Worm (Caenorhabditis elegans): Measurements from ENCODE around the gene twk-42.

Gene twk-42

ce11 chrV:17712349-17712748, 20.1 kb downstream of the twk-42 start:
- TF ChIP-seq elt-1 (tag; optimal IDR thresholded peaks at IDR 0.05): no peak
- no peak for TF ChIP-seq R02D3.7 (tag; optimal IDR thresholded peaks at IDR 0.05)
- no peak for TF ChIP-seq pha-4 (tag; optimal IDR thresholded peaks at IDR 0.05)
- no peak for TF ChIP-seq ceh-9 (tag; optimal IDR thresholded peaks at IDR 0.05)
- no peak for TF ChIP-seq ceh-16 (tag; optimal IDR thresholded peaks at IDR 0.05)
- no peak for TF ChIP-seq elt-3 (tag; optimal IDR thresholded peaks at IDR 0.05)
- TF ChIP-seq nhr-76 (tag; optimal IDR thresholded peaks at IDR 0.05): no peak
- no peak for TF ChIP-seq nhr-23 (tag; optimal IDR thresholded peaks at IDR 0.05)
- no peak for TF ChIP-seq hmg-11 (tag; optimal IDR thresholded peaks at IDR 0.05)
- no peak for TF ChIP-seq lin-15B (tag; optimal IDR thresholded peaks at IDR 0.05)

- no peak for TF ChIP-seq snpc-4 (tag; optimal IDR thresholded peaks at IDR 0.05)
- no peak for TF ChIP-seq zag-1 (tag; optimal IDR thresholded peaks at IDR 0.05)
- no peak for TF ChIP-seq elt-2 (tag; optimal IDR thresholded peaks at IDR 0.05)
- TF ChIP-seq ztf-11 (tag; optimal IDR thresholded peaks at IDR 0.05): no peak
- TF ChIP-seq ztf-4 (tag; optimal IDR thresholded peaks at IDR 0.05): no peak
- no peak for TF ChIP-seq nhr-28 (tag; optimal IDR thresholded peaks at IDR 0.05)
- TF ChIP-seq pqm-1 (tag; optimal IDR thresholded peaks at IDR 0.05): no peak
- TF ChIP-seq egl-5 (tag; optimal IDR thresholded peaks at IDR 0.05): no peak
- no peak for TF ChIP-seq egl-27 (tag; optimal IDR thresholded peaks at IDR 0.05)
- TF ChIP-seq jun-1 (tag; optimal IDR thresholded peaks at IDR 0.05): no peak
- no peak for TF ChIP-seq nhr-12 (tag; optimal IDR thresholded peaks at IDR 0.05)
Measured at ce11 chrV:17707022-17707421, 25.4 kb downstream of the twk-42 start, which contains the start of gene srh-31. TSS of gene srh-31 (plus strand) at chrV:17707322.

ce11 chrV:17706217-17706806, 26.1 kb downstream of the twk-42 start:
- TF ChIP-seq ceh-9 (tag; optimal IDR thresholded peaks at IDR 0.05): no peak
- no peak for TF ChIP-seq fos-1 (tag; optimal IDR thresholded peaks at IDR 0.05)
- no peak for TF ChIP-seq ztf-11 (tag; optimal IDR thresholded peaks at IDR 0.05)
- TF ChIP-seq daf-12 (tag; optimal IDR thresholded peaks at IDR 0.05): no peak

ce11 chrV:17705814-17706213, 26.6 kb downstream of the twk-42 start, which contains the start of gene W06D12.6:
TSS of gene W06D12.6 (plus strand) at chrV:17706114.
- no peak for TF ChIP-seq pha-4 (tag; optimal IDR thresholded peaks at IDR 0.05)
- no peak for TF ChIP-seq unc-62 (GFP tag; optimal IDR thresholded peaks at IDR 0.05)
- no peak for TF ChIP-seq mml-1 (tag; optimal IDR thresholded peaks at IDR 0.05)

- TF ChIP-seq fkh-10 (GFP tag; optimal IDR thresholded peaks at IDR 0.05): no peak
- TF ChIP-seq nhr-25 (tag; optimal IDR thresholded peaks at IDR 0.05): no peak
- no peak for TF ChIP-seq tbx-2 (tag; optimal IDR thresholded peaks at IDR 0.05)
- no peak for TF ChIP-seq eor-1 (tag; optimal IDR thresholded peaks at IDR 0.05)
- no peak for TF ChIP-seq fkh-2 (tag; optimal IDR thresholded peaks at IDR 0.05)
- no peak for TF ChIP-seq ceh-82 (tag; optimal IDR thresholded peaks at IDR 0.05)
Measured at ce11 chrV:17700728-17701262, 31.6 kb downstream of the twk-42 start, which contains the start of the genes Y26G10.5 and srh-32. TSS of gene Y26G10.5 (minus strand) at chrV:17700828. TSS of gene srh-32 (plus strand) at chrV:17701212.

ce11 chrV:17699659-17700058, 32.8 kb downstream of the twk-42 start, which contains the start of gene Y26G10.6:
TSS of gene Y26G10.6 (plus strand) at chrV:17699959.
- TF ChIP-seq ztf-4 (tag; optimal IDR thresholded peaks at IDR 0.05) (no peak), lsy-12 (tag; optimal IDR thresholded peaks at IDR 0.05) (no peak), hmg-11 (tag; optimal IDR thresholded peaks at IDR 0.05) (no peak), egl-27 (tag; optimal IDR thresholded peaks at IDR 0.05) (no peak), skn-1 (tag; optimal IDR thresholded peaks at IDR 0.05) (no peak), nhr-43 (tag; optimal IDR thresholded peaks at IDR 0.05; ENCODE audit: poor library complexity, severe bottlenecking) (no peak), jun-1 (tag; optimal IDR thresholded peaks at IDR 0.05) (no peak), ztf-11 (tag; optimal IDR thresholded peaks at IDR 0.05) (no peak), fkh-2 (tag; optimal IDR thresholded peaks at IDR 0.05) (no peak)
